Fruit fly (Drosophila melanogaster) whole organism, embryonic: ENCODE results near the gene CG34116.

ENCODE experiments used
- Asciz ChIP-seq: fragments of 200-800 bp; sonication (Bioruptor generic); optimal IDR thresholded peaks from 2 replicates; lab custom pipeline; 2017; ENCODE audit warnings: missing biosample characterization, mild to moderate bottlenecking, missing genetic modification characterization, missing genetic modification reagents
- Atf-2 ChIP-seq: fragments of 200-800 bp; sonication (Bioruptor generic); optimal IDR thresholded peaks from 2 replicates; lab custom pipeline; 2016; ENCODE audit warnings: missing biosample characterization, missing genetic modification characterization
- Atf3 ChIP-seq: fragments of 200-800 bp; sonication (Bioruptor generic); optimal IDR thresholded peaks from 3 replicates; lab custom pipeline; 2016; ENCODE audit warnings: missing biosample characterization, missing genetic modification characterization
- BEAF-32 ChIP-seq: fragments of 200-800 bp; sonication (Bioruptor generic); optimal IDR thresholded peaks from 3 replicates; lab custom pipeline; 2017; ENCODE audit warnings: missing biosample characterization, missing genetic modification characterization, mild to moderate bottlenecking, moderate library complexity, missing genetic modification reagents
- Bgb ChIP-seq: fragments of 200-800 bp; sonication (Bioruptor generic); IDR thresholded peaks from 2 replicates; pipeline ENCODE4 v1.3.6; 2022; ENCODE audit warnings: missing biosample characterization, missing genetic modification characterization; ENCODE audit not compliant: partially characterized antibody
- BtbVII ChIP-seq: fragments of 200-800 bp; sonication (Bioruptor generic); optimal IDR thresholded peaks from 3 replicates; lab custom pipeline; 2017; ENCODE audit warnings: missing biosample characterization, mild to moderate bottlenecking, missing genetic modification characterization
- CG11456 ChIP-seq: fragments of 200-800 bp; sonication (Bioruptor generic); IDR thresholded peaks from 3 replicates; pipeline ENCODE4 v1.3.6; 2022; ENCODE audit warnings: missing biosample characterization, missing genetic modification characterization
- CG13287 ChIP-seq: fragments of 200-800 bp; sonication (Bioruptor generic); IDR thresholded peaks from 2 replicates; pipeline ENCODE4 v1.3.6; 2022; ENCODE audit warnings: missing biosample characterization, missing genetic modification characterization; ENCODE audit not compliant: partially characterized antibody
- CG13894 ChIP-seq: fragments of 200-800 bp; sonication (Bioruptor generic); optimal IDR thresholded peaks from 3 replicates; lab custom pipeline; 2018; ENCODE audit warnings: missing biosample characterization, mild to moderate bottlenecking, missing genetic modification characterization, moderate library complexity
- CG17186 ChIP-seq: fragments of 200-800 bp; sonication (Bioruptor generic); optimal IDR thresholded peaks from 3 replicates; lab custom pipeline; 2017; ENCODE audit warnings: missing biosample characterization, missing genetic modification reagents, missing genetic modification characterization
- CG17385 ChIP-seq: fragments of 200-800 bp; sonication (Bioruptor generic); optimal IDR thresholded peaks from 3 replicates; lab custom pipeline; 2018; ENCODE audit warnings: missing biosample characterization, mild to moderate bottlenecking, missing genetic modification characterization
- CG1832 ChIP-seq: fragments of 200-800 bp; sonication (Bioruptor generic); optimal IDR thresholded peaks from 2 replicates; lab custom pipeline; 2017; ENCODE audit warnings: missing biosample characterization, mild to moderate bottlenecking, missing genetic modification characterization, inconsistent platforms
- CG3163 ChIP-seq: fragments of 200-800 bp; sonication (Bioruptor generic); optimal IDR thresholded peaks from 3 replicates; lab custom pipeline; 2016; ENCODE audit warnings: missing biosample characterization, missing genetic modification characterization
- CG3281 ChIP-seq: fragments of 200-800 bp; sonication (Bioruptor generic); optimal IDR thresholded peaks from 3 replicates; lab custom pipeline; 2017; ENCODE audit warnings: missing biosample characterization, mild to moderate bottlenecking, missing genetic modification characterization
- CG42726 ChIP-seq: fragments of 200-800 bp; sonication (Bioruptor generic); IDR thresholded peaks from 2 replicates; pipeline ENCODE4 v1.3.6; 2022; ENCODE audit warnings: missing biosample characterization, missing genetic modification characterization; ENCODE audit not compliant: partially characterized antibody
- CG5245 ChIP-seq: fragments of 200-800 bp; sonication (Bioruptor generic); optimal IDR thresholded peaks from 3 replicates; lab custom pipeline; 2016; ENCODE audit warnings: missing biosample characterization, missing genetic modification characterization
- CG7271 ChIP-seq: fragments of 200-800 bp; sonication (Bioruptor generic); optimal IDR thresholded peaks from 2 replicates; lab custom pipeline; 2018; ENCODE audit warnings: missing biosample characterization, mild to moderate bottlenecking, missing genetic modification characterization, moderate library complexity
- CG7987 ChIP-seq: fragments of 200-800 bp; sonication (Bioruptor generic); optimal IDR thresholded peaks from 2 replicates; lab custom pipeline; 2018; ENCODE audit warnings: missing biosample characterization, mild to moderate bottlenecking, missing genetic modification characterization, moderate library complexity
- Doc3 ChIP-seq: fragments of 200-800 bp; sonication (Bioruptor generic); IDR thresholded peaks from 3 replicates; pipeline ENCODE4 v1.3.6; 2022; ENCODE audit warnings: missing biosample characterization, missing genetic modification characterization; ENCODE audit not compliant: partially characterized antibody
- Gug ChIP-seq: fragments of 200-800 bp; sonication (Bioruptor generic); IDR thresholded peaks from 4 replicates; pipeline ENCODE4 v1.3.6; 2022; ENCODE audit warnings: missing biosample characterization, missing genetic modification characterization
- Max ChIP-seq: fragments of 200-800 bp; sonication (Bioruptor generic); optimal IDR thresholded peaks from 2 replicates; lab custom pipeline; 2016; ENCODE audit warnings: missing biosample characterization, mild to moderate bottlenecking, missing genetic modification characterization
- Oli ChIP-seq: fragments of 200-800 bp; sonication (Bioruptor generic); optimal IDR thresholded peaks from 2 replicates; lab custom pipeline; 2018; ENCODE audit warnings: missing biosample characterization, mild to moderate bottlenecking, missing genetic modification characterization, moderate library complexity
- Poxn ChIP-seq: fragments of 200-800 bp; sonication (Bioruptor generic); IDR thresholded peaks from 2 replicates; pipeline ENCODE4 v1.3.6; 2022; ENCODE audit warnings: missing biosample characterization, missing genetic modification characterization
- Rx ChIP-seq: fragments of 200-800 bp; sonication (Bioruptor generic); IDR thresholded peaks from 2 replicates; pipeline ENCODE4 v1.3.6; 2022; ENCODE audit warnings: missing biosample characterization, missing genetic modification characterization
- Scr ChIP-seq: fragments of 200-800 bp; sonication (Bioruptor generic); IDR thresholded peaks from 2 replicates; pipeline ENCODE4 v1.3.6; 2022; ENCODE audit warnings: missing biosample characterization, missing genetic modification characterization; ENCODE audit not compliant: partially characterized antibody
- Usf ChIP-seq: fragments of 200-800 bp; sonication (Bioruptor generic); optimal IDR thresholded peaks from 2 replicates; lab custom pipeline; 2017; ENCODE audit warnings: missing genotype, missing biosample characterization, missing genetic modification characterization
- abd-A ChIP-seq: fragments of 200-800 bp; sonication (Bioruptor generic); optimal IDR thresholded peaks from 3 replicates; lab custom pipeline; 2019; ENCODE audit warnings: missing biosample characterization, mild to moderate bottlenecking, missing genetic modification characterization, moderate library complexity
- ac ChIP-seq: fragments of 200-800 bp; sonication (Bioruptor generic); optimal IDR thresholded peaks from 3 replicates; lab custom pipeline; 2017; ENCODE audit warnings: missing biosample characterization, mild to moderate bottlenecking, missing genetic modification characterization
- cad ChIP-seq: fragments of >200 bp; optimal IDR thresholded peaks from 2 replicates; lab custom pipeline; 2017; ENCODE audit warnings: missing biosample characterization, missing genetic modification characterization
- cg ChIP-seq: fragments of 200-800 bp; sonication (Bioruptor generic); optimal IDR thresholded peaks from 3 replicates; lab custom pipeline; 2019; ENCODE audit warnings: missing biosample characterization, mild to moderate bottlenecking, missing genetic modification characterization, moderate library complexity
- chm ChIP-seq: fragments of 200-800 bp; sonication (Bioruptor generic); IDR thresholded peaks from 2 replicates; pipeline ENCODE4 v1.3.6; 2022; ENCODE audit warnings: missing biosample characterization, missing genetic modification characterization
- dan ChIP-seq: fragments of 200-800 bp; sonication (Bioruptor generic); IDR thresholded peaks from 2 replicates; pipeline ENCODE4 v1.3.6; 2022; ENCODE audit warnings: missing biosample characterization, missing genetic modification characterization
- disco-r ChIP-seq: fragments of 200-800 bp; sonication (Bioruptor generic); optimal IDR thresholded peaks from 2 replicates; lab custom pipeline; 2016; ENCODE audit warnings: missing biosample characterization, missing genetic modification characterization
- dmrt99B ChIP-seq: fragments of 200-800 bp; sonication (Bioruptor generic); optimal IDR thresholded peaks from 2 replicates; lab custom pipeline; 2018; ENCODE audit warnings: missing biosample characterization, mild to moderate bottlenecking, missing genetic modification characterization, moderate library complexity
- ems ChIP-seq: fragments of 200-800 bp; sonication (Bioruptor generic); optimal IDR thresholded peaks from 3 replicates; lab custom pipeline; 2016; ENCODE audit warnings: missing biosample characterization, missing genetic modification characterization
- gfzf ChIP-seq: fragments of 200-800 bp; sonication (Bioruptor generic); optimal IDR thresholded peaks from 2 replicates; lab custom pipeline; 2016; ENCODE audit warnings: missing biosample characterization, mild to moderate bottlenecking, missing genetic modification characterization, moderate library complexity
- grn ChIP-seq: fragments of 200-800 bp; sonication (Bioruptor generic); optimal IDR thresholded peaks from 3 replicates; lab custom pipeline; 2017; ENCODE audit warnings: missing biosample characterization, missing genetic modification characterization
- h ChIP-seq: fragments of >200 bp; optimal IDR thresholded peaks from 2 replicates; lab custom pipeline; 2017
- hth ChIP-seq: fragments of >200 bp; optimal IDR thresholded peaks from 2 replicates; lab custom pipeline; 2017; ENCODE audit warnings: inconsistent platforms
- kay ChIP-seq: fragments of 200-800 bp; sonication (Bioruptor generic); optimal IDR thresholded peaks from 2 replicates; lab custom pipeline; 2016; ENCODE audit warnings: missing biosample characterization, missing genetic modification characterization
- knrl ChIP-seq: fragments of 200-800 bp; sonication (Bioruptor generic); IDR thresholded peaks from 3 replicates; pipeline ENCODE4 v1.3.6; 2022; ENCODE audit warnings: missing biosample characterization, missing genetic modification characterization; ENCODE audit not compliant: partially characterized antibody
- lmd ChIP-seq: fragments of 200-800 bp; sonication (Bioruptor generic); IDR thresholded peaks from 2 replicates; pipeline ENCODE4 v1.3.6; 2022; ENCODE audit warnings: missing biosample characterization, missing genetic modification characterization
- onecut ChIP-seq: fragments of 200-800 bp; sonication (Bioruptor generic); IDR thresholded peaks from 2 replicates; pipeline ENCODE4 v1.3.6; 2022; ENCODE audit warnings: missing biosample characterization, missing genetic modification characterization
- rib ChIP-seq: fragments of 200-800 bp; sonication (Bioruptor generic); IDR thresholded peaks from 2 replicates; pipeline ENCODE4 v1.3.6; 2022; ENCODE audit warnings: missing biosample characterization, missing genetic modification characterization
- sens-2 ChIP-seq: fragments of 200-800 bp; sonication (Bioruptor generic); IDR thresholded peaks from 2 replicates; pipeline ENCODE4 v1.3.6; 2022; ENCODE audit warnings: missing biosample characterization, missing genetic modification characterization
- sr ChIP-seq: fragments of 200-800 bp; sonication (Bioruptor generic); IDR thresholded peaks from 3 replicates; pipeline ENCODE4 v1.3.6; 2022; ENCODE audit warnings: missing biosample characterization, missing genetic modification characterization
- stc ChIP-seq: fragments of 200-800 bp; sonication (Bioruptor generic); IDR thresholded peaks from 2 replicates; pipeline ENCODE4 v1.3.6; 2022; ENCODE audit warnings: missing biosample characterization, missing genetic modification characterization
- sug ChIP-seq: fragments of 200-800 bp; optimal IDR thresholded peaks from 2 replicates; lab custom pipeline; 2019; ENCODE audit warnings: missing biosample characterization, mild to moderate bottlenecking, missing genetic modification characterization, moderate library complexity
- tio ChIP-seq: fragments of 200-800 bp; sonication (Bioruptor generic); optimal IDR thresholded peaks from 2 replicates; lab custom pipeline; 2017; ENCODE audit warnings: missing biosample characterization, missing genetic modification characterization, inconsistent platforms
- wor ChIP-seq: fragments of 200-800 bp; sonication (Bioruptor generic); IDR thresholded peaks from 2 replicates; pipeline ENCODE4 v1.3.6; 2022; ENCODE audit warnings: missing biosample characterization, missing genetic modification characterization
- yki ChIP-seq: fragments of >200 bp; optimal IDR thresholded peaks from 3 replicates; lab custom pipeline; 2018
- zfh2 ChIP-seq: fragments of 200-800 bp; sonication (Bioruptor generic); optimal IDR thresholded peaks from 2 replicates; lab custom pipeline; 2016; ENCODE audit warnings: missing biosample characterization, missing genetic modification characterization

The CG34116 gene

dm6 chr3L:19791688-19792073, 14.2 kb downstream of the CG34116 start (continued):
- TF ChIP-seq CG3281 (GFP tag; lab: Kevin White, UChicago) (peak; percentile 39), cad (peak; percentile 53), Doc3 (no peak), Asciz (GFP tag; lab: Kevin White, UChicago) (no peak), sens-2 (GFP tag; lab: Robert Waterston, UW) (no peak), CG7271 (tag; lab: Kevin White, UChicago) (no peak), CG1832 (GFP tag; lab: Kevin White, UChicago) (peak; percentile 96), cg (GFP tag; lab: Kevin White, UChicago) (peak; percentile 92), dan (GFP tag; lab: Robert Waterston, UW) (no peak), Poxn (no peak), sr (GFP tag; lab: Robert Waterston, UW) (0 out of 3 replicates have a peak, but pooled peaks have one; percentile 14), CG7987 (GFP tag; lab: Kevin White, UChicago) (peak; percentile 17), Atf-2 (GFP tag; lab: Kevin White, UChicago) (no peak), Scr (GFP tag; lab: Robert Waterston, UW) (peak; percentile 44), yki (lab: Kevin White, UChicago) (no peak), Oli (tag; lab: Kevin White, UChicago) (no peak), rib (GFP tag; lab: Robert Waterston, UW) (peak; percentile 95), zfh2 (GFP tag; lab: Kevin White, UChicago) (no peak), dmrt99B (tag; lab: Kevin White, UChicago) (no peak), kay (no peak), CG11456 (GFP tag; lab: Robert Waterston, UW) (no peak), lmd (GFP tag; lab: Robert Waterston, UW) (no peak), hth (lab: Kevin White, UChicago) (no peak), onecut (GFP tag; lab: Robert Waterston, UW) (no peak), Max (GFP tag; lab: Kevin White, UChicago) (no peak), CG5245 (GFP tag; lab: Kevin White, UChicago) (no peak), gfzf (GFP tag; lab: Kevin White, UChicago) (no peak), Rx (no peak), CG3163 (GFP tag; lab: Kevin White, UChicago) (peak; percentile 21), ac (GFP tag; lab: Kevin White, UChicago) (no peak), stc (GFP tag; lab: Robert Waterston, UW) (0 out of 2 replicates have a peak, but pooled peaks have one; percentile 18), Usf (GFP tag; lab: Kevin White, UChicago) (no peak), BtbVII (peak; percentile 35), wor (GFP tag; lab: Robert Waterston, UW) (no peak), Atf3 (GFP tag; lab: Kevin White, UChicago) (no peak), CG17385 (GFP tag; lab: Kevin White, UChicago) (peak; percentile 15), chm (GFP tag; lab: Robert Waterston, UW) (no peak), knrl (no peak), CG17186 (GFP tag; lab: Kevin White, UChicago) (no peak), ems (GFP tag; lab: Kevin White, UChicago) (no peak), tio (no peak), h (lab: Kevin White, UChicago) (no peak), grn (GFP tag; lab: Kevin White, UChicago) (peak; percentile 82), CG13894 (tag; lab: Kevin White, UChicago) (peak; percentile 49), Bgb (GFP tag; lab: Robert Waterston, UW) (peak; percentile 31; the same call in 1 of the 2 replicates), sug (tag; lab: Kevin White, UChicago) (peak; percentile 63), Gug (GFP tag; lab: Robert Waterston, UW) (no peak), disco-r (GFP tag; lab: Kevin White, UChicago) (no peak), BEAF-32 (no peak), CG42726 (GFP tag; lab: Robert Waterston, UW) (no peak), CG13287 (peak; percentile 31), abd-A (peak; percentile 95)
